Fruit fly (Drosophila melanogaster) whole organism, adult: ENCODE data around the gene Nelf-A.
A peak's percentile ranks its signal among the peaks of the same experiment; 100 is the strongest.

Experiments used
- CG11617 ChIP-seq: fragments of 200-800 bp; sonication (Bioruptor generic); optimal IDR thresholded peaks from 2 replicates; lab custom pipeline; 2017; ENCODE audit warnings: mild to moderate bottlenecking, missing biosample characterization, missing genetic modification reagents, missing genetic modification characterization
- CG12768 ChIP-seq: fragments of 200-800 bp; sonication (Bioruptor generic); optimal IDR thresholded peaks from 2 replicates; lab custom pipeline; 2017; ENCODE audit warnings: missing biosample characterization, missing genetic modification characterization, mild to moderate bottlenecking, moderate library complexity, missing genetic modification reagents
- CG14711 ChIP-seq: fragments of 200-800 bp; sonication (Bioruptor generic); optimal IDR thresholded peaks from 2 replicates; lab custom pipeline; 2018; ENCODE audit warnings: missing biosample characterization, mild to moderate bottlenecking, missing genetic modification characterization, moderate library complexity
- CG1620 ChIP-seq: fragments of 200-800 bp; sonication (Bioruptor generic); optimal IDR thresholded peaks from 2 replicates; lab custom pipeline; 2016; ENCODE audit warnings: missing biosample characterization, missing genetic modification characterization
- CG33017 ChIP-seq: fragments of 200-800 bp; sonication (Bioruptor generic); optimal IDR thresholded peaks from 2 replicates; lab custom pipeline; 2018; ENCODE audit warnings: missing biosample characterization, mild to moderate bottlenecking, missing genetic modification characterization, moderate library complexity
- CG5204 ChIP-seq: fragments of 200-800 bp; sonication (Bioruptor generic); optimal IDR thresholded peaks from 2 replicates; lab custom pipeline; 2016; ENCODE audit warnings: missing biosample characterization, missing genetic modification characterization
- CG7045 ChIP-seq: fragments of 200-800 bp; sonication (Bioruptor generic); optimal IDR thresholded peaks from 2 replicates; lab custom pipeline; 2017; ENCODE audit warnings: missing biosample characterization, mild to moderate bottlenecking, missing genetic modification characterization
- CG7101 ChIP-seq: fragments of 200-800 bp; sonication (Bioruptor generic); optimal IDR thresholded peaks from 2 replicates; lab custom pipeline; 2018; ENCODE audit warnings: missing biosample characterization, mild to moderate bottlenecking, missing genetic modification characterization, moderate library complexity
- Clk ChIP-seq: fragments of 200-800 bp; sonication (Bioruptor generic); optimal IDR thresholded peaks from 2 replicates; lab custom pipeline; 2017; ENCODE audit warnings: missing biosample characterization, missing genetic modification characterization
- Crg-1 ChIP-seq: fragments of 200-800 bp; sonication (Bioruptor generic); optimal IDR thresholded peaks from 2 replicates; lab custom pipeline; 2016; ENCODE audit warnings: missing biosample characterization, missing genetic modification characterization
- Hr96 ChIP-seq: fragments of 200-800 bp; sonication (Bioruptor generic); optimal IDR thresholded peaks from 2 replicates; lab custom pipeline; 2016; ENCODE audit warnings: missing biosample characterization, missing genetic modification characterization
- Mnt ChIP-seq: fragments of 200-800 bp; sonication (Bioruptor generic); optimal IDR thresholded peaks from 2 replicates; lab custom pipeline; 2016; ENCODE audit warnings: missing biosample characterization, mild to moderate bottlenecking, missing genetic modification characterization
- bab1 ChIP-seq: fragments of 200-800 bp; sonication (Bioruptor generic); optimal IDR thresholded peaks from 3 replicates; lab custom pipeline; 2019; ENCODE audit warnings: missing biosample characterization, mild to moderate bottlenecking, missing genetic modification characterization, moderate library complexity
- cic ChIP-seq: fragments of 200-800 bp; sonication (Bioruptor generic); optimal IDR thresholded peaks from 2 replicates; lab custom pipeline; 2017; ENCODE audit warnings: missing biosample characterization, mild to moderate bottlenecking, missing genetic modification characterization, moderate library complexity
- cnc ChIP-seq, 2 experiments: fragments of >200 bp; optimal IDR thresholded peaks; 2 replicates each; lab custom pipeline; 2017
- kay ChIP-seq: fragments of 200-800 bp; sonication (Bioruptor generic); peaks from one replicate; lab custom pipeline; 2016; ENCODE audit warnings: missing biosample characterization, missing genetic modification characterization, borderline replicate concordance
- ovo ChIP-seq: fragments of 200-800 bp; sonication (Bioruptor generic); optimal IDR thresholded peaks from 2 replicates; lab custom pipeline; 2016; ENCODE audit warnings: missing biosample characterization, missing genetic modification characterization
- pad ChIP-seq: fragments of 200-800 bp; sonication (Bioruptor generic); optimal IDR thresholded peaks from 3 replicates; lab custom pipeline; 2017; ENCODE audit warnings: missing biosample characterization, missing genetic modification characterization, mild to moderate bottlenecking, moderate library complexity, missing genetic modification reagents
- tj ChIP-seq: fragments of 200-800 bp; sonication (Bioruptor generic); optimal IDR thresholded peaks from 3 replicates; lab custom pipeline; 2017; ENCODE audit warnings: missing biosample characterization, mild to moderate bottlenecking, missing genetic modification characterization, moderate library complexity
- toe ChIP-seq: fragments of 200-800 bp; sonication (Bioruptor generic); optimal IDR thresholded peaks from 2 replicates; lab custom pipeline; 2016; ENCODE audit warnings: missing biosample characterization, missing genetic modification characterization

Gene Nelf-A

dm6 chr3R:21197566-21197965 lies 25.9 kb upstream of the Nelf-A start:
- no peak for TF ChIP-seq Clk (GFP tag; lab: Kevin White, UChicago)
- TF ChIP-seq kay = peak; percentile 24
- no peak for TF ChIP-seq CG1620
- TF ChIP-seq cnc (optimal IDR thresholded peaks at IDR 0.05; lab: Kevin White, UChicago) = no peak
- no peak for TF ChIP-seq ovo (GFP tag; lab: Kevin White, UChicago)
- no peak for TF ChIP-seq CG14711 (tag; lab: Kevin White, UChicago)
- TF ChIP-seq cic (GFP tag; lab: Kevin White, UChicago) = no peak
- TF ChIP-seq tj (GFP tag; lab: Kevin White, UChicago) = peak; percentile 100
- TF ChIP-seq pad = no peak
- TF ChIP-seq Hr96 (GFP tag; lab: Kevin White, UChicago) = no peak
- TF ChIP-seq CG7101 = no peak
- TF ChIP-seq CG7045 (GFP tag; lab: Kevin White, UChicago) = no peak

dm6 chr3R:21198073-21198472 lies 25.4 kb upstream of the Nelf-A start:
- TF ChIP-seq CG1620 (no peak), Hr96 (GFP tag; lab: Kevin White, UChicago) (no peak), CG12768 (no peak), CG14711 (tag; lab: Kevin White, UChicago) (no peak), Mnt (GFP tag; lab: Kevin White, UChicago) (no peak), cic (GFP tag; lab: Kevin White, UChicago) (peak; percentile 63), CG11617 (no peak)

dm6 chr3R:21199085-21199899 lies 24.2 kb upstream of the Nelf-A start:
- TF ChIP-seq CG12768 (no peak), CG7045 (GFP tag; lab: Kevin White, UChicago) (no peak), CG33017 (tag; lab: Kevin White, UChicago) (no peak), bab1 (GFP tag; lab: Kevin White, UChicago) (no peak), Clk (GFP tag; lab: Kevin White, UChicago) (no peak), tj (GFP tag; lab: Kevin White, UChicago) (no peak), CG14711 (tag; lab: Kevin White, UChicago) (no peak), CG7101 (no peak), toe (GFP tag; lab: Kevin White, UChicago) (no peak), cnc (optimal IDR thresholded peaks at IDR 0.05; lab: Kevin White, UChicago) (no peak), kay (peak; percentile 90), CG11617 (no peak), Crg-1 (GFP tag; lab: Kevin White, UChicago) (no peak), ovo (GFP tag; lab: Kevin White, UChicago) (peak; percentile 12), cic (GFP tag; lab: Kevin White, UChicago) (peak; percentile 44), Mnt (GFP tag; lab: Kevin White, UChicago) (peak; percentile 24)

- no peak for TF ChIP-seq CG1620
- TF ChIP-seq CG14711 (tag; lab: Kevin White, UChicago) = no peak
- peak; percentile 61 for TF ChIP-seq CG33017 (tag; lab: Kevin White, UChicago)
- peak; percentile 18 for TF ChIP-seq CG5204 (GFP tag; lab: Kevin White, UChicago)
- peak; percentile 40 for TF ChIP-seq CG11617
- peak; percentile 53 for TF ChIP-seq kay
- TF ChIP-seq CG7101 = peak; percentile 47
Observed at dm6 chr3R:21199953-21200368, 23.5 kb upstream of the Nelf-A start.

- TF ChIP-seq cic (GFP tag; lab: Kevin White, UChicago) = no peak
- no peak for TF ChIP-seq Crg-1 (GFP tag; lab: Kevin White, UChicago)
- no peak for TF ChIP-seq CG33017 (tag; lab: Kevin White, UChicago)
Observed at dm6 chr3R:21201627-21202026, 21.9 kb upstream of the Nelf-A start.

- TF ChIP-seq Mnt (GFP tag; lab: Kevin White, UChicago) (peak; percentile 4), Hr96 (GFP tag; lab: Kevin White, UChicago) (no peak), ovo (GFP tag; lab: Kevin White, UChicago) (peak; percentile 35)
Observed at dm6 chr3R:21203135-21203534, 20.4 kb upstream of the Nelf-A start.

- TF ChIP-seq Clk (GFP tag; lab: Kevin White, UChicago) (no peak), toe (GFP tag; lab: Kevin White, UChicago) (no peak), cnc (optimal IDR thresholded peaks at IDR 0.05; lab: Kevin White, UChicago) (peak in 1 of 2 experiments; percentile 34), CG11617 (no peak), cic (GFP tag; lab: Kevin White, UChicago) (peak; percentile 95), CG7045 (GFP tag; lab: Kevin White, UChicago) (no peak), CG7101 (peak; percentile 58), bab1 (GFP tag; lab: Kevin White, UChicago) (no peak), CG5204 (GFP tag; lab: Kevin White, UChicago) (no peak), Crg-1 (GFP tag; lab: Kevin White, UChicago) (no peak), Mnt (GFP tag; lab: Kevin White, UChicago) (peak; percentile 48), pad (no peak), CG1620 (no peak), CG14711 (tag; lab: Kevin White, UChicago) (no peak), CG12768 (peak; percentile 75), kay (peak; percentile 89), CG33017 (tag; lab: Kevin White, UChicago) (peak; percentile 75), ovo (GFP tag; lab: Kevin White, UChicago) (no peak)
Observed at dm6 chr3R:21203660-21204499, 19.6 kb upstream of the Nelf-A start.
